Fruit fly (Drosophila melanogaster): ENCODE measurements around the gene CG14329.
A peak's percentile ranks its signal among the peaks of the same experiment; 100 is the strongest.

The CG14329 gene

dm6 chr3R:17630417-17630816, 21.3 kb downstream of the CG14329 start, which contains the start of gene CG43175:
Gene CG43175, plus strand, starts transcription at chr3R:17630717.
- no peak for TF ChIP-seq D1 (tag; optimal IDR thresholded peaks at IDR 0.05)
- no peak for TF ChIP-seq CG34367 (tag; optimal IDR thresholded peaks at IDR 0.05)
- no peak for TF ChIP-seq CG8301 (tag; optimal IDR thresholded peaks at IDR 0.05)
- TF ChIP-seq CG10348 (GFP tag; IDR thresholded peaks at IDR 0.05): no peak

dm6 chr3R:17631176-17631865, 22.2 kb downstream of the CG14329 start:
- no peak for TF ChIP-seq rn (GFP tag; IDR thresholded peaks at IDR 0.05)

- TF ChIP-seq EcR (GFP tag; optimal IDR thresholded peaks at IDR 0.05): no peak
- no peak for TF ChIP-seq Ets98B (GFP tag; IDR thresholded peaks at IDR 0.05)
- TF ChIP-seq CG8301 (tag; optimal IDR thresholded peaks at IDR 0.05): no peak
- no peak for TF ChIP-seq CG14655 (GFP tag; optimal IDR thresholded peaks at IDR 0.05)
- TF ChIP-seq Snoo (tag; optimal IDR thresholded peaks at IDR 0.05): no peak
Measured at dm6 chr3R:17644019-17644418, 34.9 kb downstream of the CG14329 start.

- no peak for TF ChIP-seq CG8159 (tag; optimal IDR thresholded peaks at IDR 0.05)
- no peak for TF ChIP-seq CG9948 (tag; optimal IDR thresholded peaks at IDR 0.05)
- TF ChIP-seq rn (GFP tag; IDR thresholded peaks at IDR 0.05): no peak
- TF ChIP-seq CG10348 (GFP tag; IDR thresholded peaks at IDR 0.05): no peak
- peak; percentile 22; the same call in 1 of the 3 replicates for TF ChIP-seq CG4496 (GFP tag; IDR thresholded peaks at IDR 0.05)
- no peak for TF ChIP-seq Ets98B (GFP tag; IDR thresholded peaks at IDR 0.05)
- TF ChIP-seq CG34367 (tag; optimal IDR thresholded peaks at IDR 0.05): no peak
- TF ChIP-seq Pif1B (GFP tag; optimal IDR thresholded peaks at IDR 0.05): no peak
Measured at dm6 chr3R:17645239-17645638, 36.1 kb downstream of the CG14329 start.

dm6 chr3R:17646102-17647050, 37.2 kb downstream of the CG14329 start:
- no peak for TF ChIP-seq CG34367 (tag; optimal IDR thresholded peaks at IDR 0.05)
- no peak for TF ChIP-seq CG8301 (tag; optimal IDR thresholded peaks at IDR 0.05)
- TF ChIP-seq CG17806 (tag; optimal IDR thresholded peaks at IDR 0.05): no peak
- no peak for TF ChIP-seq CG13204 (GFP tag; optimal IDR thresholded peaks at IDR 0.05)
- no peak for TF ChIP-seq D1 (tag; optimal IDR thresholded peaks at IDR 0.05)
- no peak for TF ChIP-seq gl (tag; optimal IDR thresholded peaks at IDR 0.05)
- no peak for TF ChIP-seq Snoo (tag; optimal IDR thresholded peaks at IDR 0.05)
- no peak for TF ChIP-seq Ets98B (GFP tag; IDR thresholded peaks at IDR 0.05)
- TF ChIP-seq CG9948 (tag; optimal IDR thresholded peaks at IDR 0.05): no peak
- TF ChIP-seq CG12605 (GFP tag; IDR thresholded peaks at IDR 0.05): no peak
- TF ChIP-seq fd96Ca (GFP tag; IDR thresholded peaks at IDR 0.05): no peak
- TF ChIP-seq CG14655 (GFP tag; optimal IDR thresholded peaks at IDR 0.05): no peak
- TF ChIP-seq CG8159 (tag; optimal IDR thresholded peaks at IDR 0.05): no peak
- no peak for TF ChIP-seq CG10348 (GFP tag; IDR thresholded peaks at IDR 0.05)

- TF ChIP-seq Pif1A (GFP tag; optimal IDR thresholded peaks at IDR 0.05) (no peak), CG8159 (tag; optimal IDR thresholded peaks at IDR 0.05) (no peak), EcR (GFP tag; optimal IDR thresholded peaks at IDR 0.05) (no peak), CG34367 (tag; optimal IDR thresholded peaks at IDR 0.05) (no peak), CG9948 (tag; optimal IDR thresholded peaks at IDR 0.05) (no peak), Ets98B (GFP tag; IDR thresholded peaks at IDR 0.05) (no peak), CG17806 (tag; optimal IDR thresholded peaks at IDR 0.05) (no peak), gl (tag; optimal IDR thresholded peaks at IDR 0.05) (no peak), CG12605 (GFP tag; IDR thresholded peaks at IDR 0.05) (no peak), D1 (tag; optimal IDR thresholded peaks at IDR 0.05) (no peak), Pif1B (GFP tag; optimal IDR thresholded peaks at IDR 0.05) (no peak), fd96Ca (GFP tag; IDR thresholded peaks at IDR 0.05) (no peak)
Measured at dm6 chr3R:17647444-17647843, 38.3 kb downstream of the CG14329 start, which contains the start of gene CG14322. Gene CG14322, plus strand, starts transcription at chr3R:17647679.

- TF ChIP-seq CG13204 (GFP tag; optimal IDR thresholded peaks at IDR 0.05) (no peak), CG32121 (GFP tag; IDR thresholded peaks at IDR 0.05) (no peak), Pif1B (GFP tag; optimal IDR thresholded peaks at IDR 0.05) (no peak), CG9948 (tag; optimal IDR thresholded peaks at IDR 0.05) (no peak), rn (GFP tag; IDR thresholded peaks at IDR 0.05) (no peak), CG15710 (tag; optimal IDR thresholded peaks at IDR 0.05) (no peak), Snoo (tag; optimal IDR thresholded peaks at IDR 0.05) (no peak), CG4496 (GFP tag; IDR thresholded peaks at IDR 0.05) (no peak), Pif1A (GFP tag; optimal IDR thresholded peaks at IDR 0.05) (no peak), CG12605 (GFP tag; IDR thresholded peaks at IDR 0.05) (no peak), gl (tag; optimal IDR thresholded peaks at IDR 0.05) (no peak), CG8301 (tag; optimal IDR thresholded peaks at IDR 0.05) (no peak)
Measured at dm6 chr3R:17653879-17654278, 44.7 kb downstream of the CG14329 start.
